Worm (Caenorhabditis elegans): ENCODE data around the gene ggtb-1.
A peak's percentile ranks its signal among the peaks of the same experiment; 100 is the strongest.
"Not testable (repeated sequence)": the region's sequence is repeated elsewhere in the genome, so short reads cannot be mapped to it uniquely, and the experiment has no call there.

Gene ggtb-1

ce11 chrIII:7112285-7112684 is 21.3 kb upstream of the ggtb-1 start:
- TF ChIP-seq W03F9.2 (tag; optimal IDR thresholded peaks at IDR 0.05) (no peak), him-1 (tag; optimal IDR thresholded peaks at IDR 0.05) (no peak), dao-5 (tag; optimal IDR thresholded peaks at IDR 0.05) (no peak)

- TF ChIP-seq W03F9.2 (tag; optimal IDR thresholded peaks at IDR 0.05) (no peak), dao-5 (tag; optimal IDR thresholded peaks at IDR 0.05) (no peak), him-1 (tag; optimal IDR thresholded peaks at IDR 0.05) (no peak)
Observed at ce11 chrIII:7114952-7115488, 18.5 kb upstream of the ggtb-1 start, which contains the start of gene nhr-10. TSS of gene nhr-10 (minus strand) at chrIII:7115438.

- TF ChIP-seq him-1 (tag; optimal IDR thresholded peaks at IDR 0.05) (no peak), W03F9.2 (tag; optimal IDR thresholded peaks at IDR 0.05) (peak; percentile 56), dao-5 (tag; optimal IDR thresholded peaks at IDR 0.05) (no peak)
Observed at ce11 chrIII:7116615-7117252, 16.8 kb upstream of the ggtb-1 start.

ce11 chrIII:7120477-7120876 is 13.1 kb upstream of the ggtb-1 start:
- TF ChIP-seq W03F9.2 (tag; optimal IDR thresholded peaks at IDR 0.05) (no peak), dao-5 (tag; optimal IDR thresholded peaks at IDR 0.05) (no peak), him-1 (tag; optimal IDR thresholded peaks at IDR 0.05) (no peak)

ce11 chrIII:7122860-7123259 is 10.7 kb upstream of the ggtb-1 start, which contains the start of the genes B0280.9 and rpia-1:
TSS of gene B0280.9 (minus strand) at chrIII:7122895.
TSS of gene rpia-1 (plus strand) at chrIII:7123128.
- TF ChIP-seq him-1 (tag; optimal IDR thresholded peaks at IDR 0.05) (no peak), W03F9.2 (tag; optimal IDR thresholded peaks at IDR 0.05) (peak; percentile 59), dao-5 (tag; optimal IDR thresholded peaks at IDR 0.05) (no peak)

- TF ChIP-seq him-1 (tag; optimal IDR thresholded peaks at IDR 0.05) (no peak), W03F9.2 (tag; optimal IDR thresholded peaks at IDR 0.05) (no peak), dao-5 (tag; optimal IDR thresholded peaks at IDR 0.05) (no peak)
Observed at ce11 chrIII:7124364-7124763, 9.2 kb upstream of the ggtb-1 start, which contains the start of gene B0280.2. TSS of gene B0280.2 (plus strand) at chrIII:7124664.

- not testable (repeated sequence) for TF ChIP-seq W03F9.2, him-1, dao-5 (tag; optimal IDR thresholded peaks at IDR 0.05)
Observed at ce11 chrIII:7128601-7129000, 5.0 kb upstream of the ggtb-1 start, which contains the start of gene viro-2. TSS of gene viro-2 (plus strand) at chrIII:7128901.

- no peak for TF ChIP-seq him-1 (tag; optimal IDR thresholded peaks at IDR 0.05)
- TF ChIP-seq W03F9.2 (tag; optimal IDR thresholded peaks at IDR 0.05) = no peak
- no peak for TF ChIP-seq dao-5 (tag; optimal IDR thresholded peaks at IDR 0.05)
Observed at ce11 chrIII:7136015-7136414, 2.4 kb downstream of the ggtb-1 start, which contains the start of gene B0280.17. TSS of gene B0280.17 (minus strand) at chrIII:7136115.

- TF ChIP-seq W03F9.2 (tag; optimal IDR thresholded peaks at IDR 0.05) = no peak
- TF ChIP-seq him-1 (tag; optimal IDR thresholded peaks at IDR 0.05) = no peak
- no peak for TF ChIP-seq dao-5 (tag; optimal IDR thresholded peaks at IDR 0.05)
Observed at ce11 chrIII:7138178-7138577, 4.6 kb downstream of the ggtb-1 start, which contains the start of gene B0280.11. TSS of gene B0280.11 (minus strand) at chrIII:7138278.

ce11 chrIII:7140228-7140710 is 6.7 kb downstream of the ggtb-1 start:
- no peak for TF ChIP-seq him-1 (tag; optimal IDR thresholded peaks at IDR 0.05)
- no peak for TF ChIP-seq W03F9.2 (tag; optimal IDR thresholded peaks at IDR 0.05)

ce11 chrIII:7141285-7141715 is 7.7 kb downstream of the ggtb-1 start:
- TF ChIP-seq W03F9.2 (tag; optimal IDR thresholded peaks at IDR 0.05) (peak; percentile 66), him-1 (tag; optimal IDR thresholded peaks at IDR 0.05) (no peak), dao-5 (tag; optimal IDR thresholded peaks at IDR 0.05) (no peak)

ce11 chrIII:7142172-7142601 is 8.6 kb downstream of the ggtb-1 start:
- TF ChIP-seq W03F9.2 (tag; optimal IDR thresholded peaks at IDR 0.05) (no peak), dao-5 (tag; optimal IDR thresholded peaks at IDR 0.05) (no peak), him-1 (tag; optimal IDR thresholded peaks at IDR 0.05) (no peak)

- TF ChIP-seq him-1 (tag; optimal IDR thresholded peaks at IDR 0.05) (no peak), W03F9.2 (tag; optimal IDR thresholded peaks at IDR 0.05) (no peak), dao-5 (tag; optimal IDR thresholded peaks at IDR 0.05) (no peak)
Observed at ce11 chrIII:7144749-7145148, 11.2 kb downstream of the ggtb-1 start, which contains the start of gene glr-2. TSS of gene glr-2 (minus strand) at chrIII:7144959.

- no peak for TF ChIP-seq him-1 (tag; optimal IDR thresholded peaks at IDR 0.05)
- no peak for TF ChIP-seq W03F9.2 (tag; optimal IDR thresholded peaks at IDR 0.05)
- TF ChIP-seq dao-5 (tag; optimal IDR thresholded peaks at IDR 0.05) = no peak
Observed at ce11 chrIII:7146341-7146740, 12.8 kb downstream of the ggtb-1 start.

Measured in whole organism, L4/young adult.